Fruit fly (Drosophila melanogaster): ENCODE measurements around the gene COX7AL.

- TF ChIP-seq usp (GFP tag; optimal IDR thresholded peaks at IDR 0.05) (no peak), psq (optimal IDR thresholded peaks at IDR 0.05) (no peak), Dll (optimal IDR thresholded peaks at IDR 0.05) (no peak), pan (optimal IDR thresholded peaks at IDR 0.05) (no peak), EcR (GFP tag; optimal IDR thresholded peaks at IDR 0.05) (no peak)
Observed at dm6 chr3R:8352961-8353728, 9.7 kb downstream of the COX7AL start.

Data from whole organism.